Worm (Caenorhabditis elegans) whole organism, mixed stage, embryonic: ENCODE measurements around the gene twk-33.

Experiments used
- M03D4.4 ChIP-seq: sonication (generic microtip); optimal IDR thresholded peaks from 2 replicates; lab custom pipeline; 2017; ENCODE audit warnings: mild to moderate bottlenecking, missing genetic modification characterization, missing compliant biosample characterization
- bed-3 ChIP-seq: fragments of 200-800 bp; sonication (Bioruptor generic); optimal IDR thresholded peaks from 3 replicates; lab custom pipeline; 2018; ENCODE audit warnings: mild to moderate bottlenecking, missing genetic modification characterization, moderate library complexity, missing compliant biosample characterization
- blmp-1 ChIP-seq: fragments of 150-350 bp; optimal IDR thresholded peaks from 2 replicates; lab custom pipeline; 2014; ENCODE audit warnings: missing biosample characterization, missing genetic modification characterization
- ceh-39 ChIP-seq: fragments of 150-350 bp; optimal IDR thresholded peaks from 2 replicates; lab custom pipeline; 2014; ENCODE audit warnings: missing biosample characterization, missing genetic modification characterization
- ceh-43 ChIP-seq: fragments of 200-800 bp; sonication (Bioruptor generic); optimal IDR thresholded peaks from 2 replicates; lab custom pipeline; 2018; ENCODE audit warnings: mild to moderate bottlenecking, missing genetic modification characterization, moderate library complexity, missing compliant biosample characterization
- ceh-83 ChIP-seq: fragments of 200-800 bp; sonication (Bioruptor generic); optimal IDR thresholded peaks from 2 replicates; lab custom pipeline; 2018; ENCODE audit warnings: mild to moderate bottlenecking, missing genetic modification characterization, missing compliant biosample characterization
- cnd-1 ChIP-seq: fragments of 200-800 bp; sonication (Bioruptor generic); optimal IDR thresholded peaks from 2 replicates; lab custom pipeline; 2018; ENCODE audit warnings: mild to moderate bottlenecking, missing genetic modification characterization, missing compliant biosample characterization
- drap-1 ChIP-seq: fragments of 200-800 bp; sonication (Bioruptor generic); optimal IDR thresholded peaks from 3 replicates; lab custom pipeline; 2018; ENCODE audit warnings: mild to moderate bottlenecking, missing genetic modification characterization, missing compliant biosample characterization
- elt-1 ChIP-seq: sonication (generic microtip); optimal IDR thresholded peaks from 2 replicates; lab custom pipeline; 2017; ENCODE audit warnings: missing genetic modification characterization, mild to moderate bottlenecking, missing compliant biosample characterization, antibody characterized with exemption, moderate library complexity, borderline replicate concordance; ENCODE audit not compliant: insufficient read depth
- elt-3 ChIP-seq: fragments of 150-350 bp; optimal IDR thresholded peaks from 2 replicates; lab custom pipeline; 2014; ENCODE audit warnings: missing biosample characterization, missing genetic modification characterization
- flh-1 ChIP-seq: fragments of 200-800 bp; sonication (Bioruptor generic); optimal IDR thresholded peaks from 2 replicates; lab custom pipeline; 2018; ENCODE audit warnings: mild to moderate bottlenecking, missing genetic modification characterization, moderate library complexity, missing compliant biosample characterization
- ham-2 ChIP-seq: fragments of 200-800 bp; sonication (Bioruptor generic); optimal IDR thresholded peaks from 2 replicates; lab custom pipeline; 2018; ENCODE audit warnings: mild to moderate bottlenecking, missing genetic modification characterization, missing compliant biosample characterization
- lin-13 ChIP-seq: fragments of 150-350 bp; optimal IDR thresholded peaks from 2 replicates; lab custom pipeline; 2014; ENCODE audit warnings: missing biosample characterization, missing genetic modification characterization
- lin-32 ChIP-seq: fragments of 200-800 bp; sonication (Bioruptor generic); optimal IDR thresholded peaks from 2 replicates; lab custom pipeline; 2018; ENCODE audit warnings: mild to moderate bottlenecking, missing genetic modification characterization, missing compliant biosample characterization
- lsy-2 ChIP-seq: fragments of 150-350 bp; optimal IDR thresholded peaks from 2 replicates; lab custom pipeline; 2014; ENCODE audit warnings: missing biosample characterization, missing genetic modification characterization
- mab-5 ChIP-seq: fragments of 150-350 bp; optimal IDR thresholded peaks from 2 replicates; lab custom pipeline; 2014; ENCODE audit warnings: missing biosample characterization, missing genetic modification characterization
- mep-1 ChIP-seq: fragments of 150-350 bp; optimal IDR thresholded peaks from 2 replicates; lab custom pipeline; 2017; ENCODE audit warnings: missing biosample characterization, missing genetic modification reagents, missing genetic modification characterization, inconsistent platforms
- mls-2 ChIP-seq: sonication (generic microtip); optimal IDR thresholded peaks from 2 replicates; lab custom pipeline; 2016; ENCODE audit warnings: mild to moderate bottlenecking, missing genetic modification characterization, moderate library complexity, missing compliant biosample characterization
- nhr-12 ChIP-seq: fragments of 150-350 bp; optimal IDR thresholded peaks from 2 replicates; lab custom pipeline; 2014; ENCODE audit warnings: missing biosample characterization, missing genetic modification characterization
- nhr-237 ChIP-seq: fragments of 150-350 bp; optimal IDR thresholded peaks from 2 replicates; lab custom pipeline; 2014; ENCODE audit warnings: missing biosample characterization, missing genetic modification characterization
- nhr-28 ChIP-seq: fragments of 150-350 bp; optimal IDR thresholded peaks from 2 replicates; lab custom pipeline; 2014; ENCODE audit warnings: missing biosample characterization, missing genetic modification characterization
- nhr-76 ChIP-seq: sonication (generic microtip); optimal IDR thresholded peaks from 2 replicates; lab custom pipeline; 2017; ENCODE audit warnings: missing biosample characterization, missing genetic modification characterization
- pha-4 ChIP-seq: fragments of 150-350 bp; optimal IDR thresholded peaks from 2 replicates; lab custom pipeline; 2018; ENCODE audit warnings: missing biosample characterization, missing genetic modification reagents, missing genetic modification characterization
- snpc-4 ChIP-seq: fragments of 150-350 bp; optimal IDR thresholded peaks from 2 replicates; lab custom pipeline; 2014; ENCODE audit warnings: missing biosample characterization, missing genetic modification characterization
- sptf-1 ChIP-seq: sonication (generic microtip); optimal IDR thresholded peaks from 2 replicates; lab custom pipeline; 2017; ENCODE audit warnings: mild to moderate bottlenecking, missing genetic modification characterization, moderate library complexity, missing compliant biosample characterization
- tbx-8 ChIP-seq: fragments of 200-800 bp; sonication (Bioruptor generic); optimal IDR thresholded peaks from 2 replicates; lab custom pipeline; 2018; ENCODE audit warnings: mild to moderate bottlenecking, missing genetic modification characterization, moderate library complexity, missing compliant biosample characterization
- unc-120 ChIP-seq: sonication (generic microtip); optimal IDR thresholded peaks from 2 replicates; lab custom pipeline; 2017; ENCODE audit warnings: missing genetic modification characterization, missing compliant biosample characterization; ENCODE audit not compliant: poor library complexity, severe bottlenecking
- unc-39 ChIP-seq: fragments of 150-350 bp; optimal IDR thresholded peaks from 2 replicates; lab custom pipeline; 2014; ENCODE audit warnings: missing biosample characterization, missing genetic modification characterization
- unc-62 ChIP-seq: fragments of 150-350 bp; optimal IDR thresholded peaks from 2 replicates; lab custom pipeline; 2014; ENCODE audit warnings: missing biosample characterization, missing genetic modification reagents, missing genetic modification characterization
- zip-8 ChIP-seq: fragments of 150-350 bp; optimal IDR thresholded peaks from 2 replicates; lab custom pipeline; 2014; ENCODE audit warnings: missing biosample characterization, missing genetic modification characterization
- ztf-11 ChIP-seq: fragments of 150-350 bp; optimal IDR thresholded peaks from 2 replicates; lab custom pipeline; 2014; ENCODE audit warnings: missing biosample characterization, missing genetic modification characterization

Gene twk-33

DNA sequence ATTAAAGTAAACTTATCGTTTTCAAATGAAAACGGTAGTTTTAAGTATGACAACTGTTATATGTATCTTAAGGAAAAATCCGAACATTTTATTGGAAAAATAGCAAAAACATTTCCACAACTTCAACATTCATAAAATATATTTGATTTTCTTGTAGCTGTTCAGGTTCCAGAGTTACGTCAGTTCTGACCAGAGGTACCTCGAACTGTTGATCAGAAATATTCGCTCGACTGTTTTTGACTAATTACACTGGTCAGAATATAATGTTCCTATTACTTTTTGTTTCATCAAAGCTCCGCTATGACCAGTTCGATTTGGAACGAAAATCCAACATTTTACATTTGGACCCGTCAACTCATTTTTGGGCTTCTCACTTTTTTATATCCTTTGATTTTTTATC, 7.2 kb downstream of the twk-33 start, which contains the start of gene srh-31:
TSS of gene srh-31 (plus strand) at position 301 of the 400 bp plus-strand sequence.
- no peak for TF ChIP-seq ceh-39 (tag; lab: Kevin White, UChicago)
- TF ChIP-seq lin-13 (tag; lab: Kevin White, UChicago): no peak
- no peak for TF ChIP-seq ztf-11 (tag; lab: Kevin White, UChicago)
- TF ChIP-seq elt-1 (tag; lab: Kevin White, UChicago): no peak
- no peak for TF ChIP-seq tbx-8
- TF ChIP-seq pha-4 (tag; lab: Kevin White, UChicago): no peak
- TF ChIP-seq elt-3 (tag; lab: Kevin White, UChicago): no peak
- no peak for TF ChIP-seq lsy-2 (tag; lab: Kevin White, UChicago)
- TF ChIP-seq unc-62: no peak
- TF ChIP-seq nhr-12: no peak
- TF ChIP-seq snpc-4 (tag; lab: Kevin White, UChicago): no peak
- no peak for TF ChIP-seq M03D4.4 (tag; lab: Kevin White, UChicago)
- TF ChIP-seq sptf-1 (tag; lab: Kevin White, UChicago): no peak
- no peak for TF ChIP-seq drap-1 (GFP tag; lab: Kevin White, UChicago)
- TF ChIP-seq unc-120 (tag; lab: Kevin White, UChicago): no peak
- no peak for TF ChIP-seq unc-39 (tag; lab: Kevin White, UChicago)
- no peak for TF ChIP-seq ceh-43 (GFP tag; lab: Kevin White, UChicago)
- no peak for TF ChIP-seq mab-5 (tag; lab: Kevin White, UChicago)
- no peak for TF ChIP-seq ceh-83 (GFP tag; lab: Kevin White, UChicago)
- TF ChIP-seq nhr-76 (tag; lab: Kevin White, UChicago): no peak
- TF ChIP-seq, all 35 proteins: peak for 0

DNA sequence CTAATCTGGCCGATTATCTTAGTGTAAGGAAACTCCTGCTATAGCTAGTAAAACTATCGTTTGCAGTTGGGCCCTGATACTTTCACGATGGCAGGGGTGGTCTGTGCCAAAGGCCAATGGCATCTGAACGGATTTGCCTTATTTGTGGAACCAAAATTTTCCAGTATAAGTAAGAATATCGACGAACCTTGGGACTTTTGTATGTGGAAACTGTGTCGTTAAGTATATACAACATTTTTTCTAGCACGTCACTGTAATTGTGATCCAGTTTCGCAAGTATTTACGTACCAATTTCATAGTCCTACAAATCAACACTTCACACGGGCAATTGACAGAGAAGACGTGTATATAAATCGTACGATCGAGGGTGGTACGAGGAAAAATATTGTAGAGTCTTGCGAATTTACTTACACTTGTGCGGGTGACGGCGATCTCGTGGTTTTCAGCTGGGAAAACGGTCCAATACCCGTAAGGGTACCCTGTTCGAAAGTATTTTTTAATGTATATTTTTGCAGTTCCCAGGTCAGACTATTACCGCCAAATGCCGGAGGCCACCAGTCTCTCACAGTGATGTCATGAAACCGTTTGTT, 7.9 kb downstream of the twk-33 start:
- TF ChIP-seq snpc-4 (tag; lab: Kevin White, UChicago) (no peak), ceh-83 (GFP tag; lab: Kevin White, UChicago) (no peak), unc-62 (no peak), unc-39 (tag; lab: Kevin White, UChicago) (no peak), flh-1 (GFP tag; lab: Kevin White, UChicago) (no peak), bed-3 (GFP tag; lab: Kevin White, UChicago) (no peak), ceh-39 (tag; lab: Kevin White, UChicago) (no peak), ham-2 (no peak), ztf-11 (tag; lab: Kevin White, UChicago) (no peak), zip-8 (tag; lab: Kevin White, UChicago) (no peak), drap-1 (GFP tag; lab: Kevin White, UChicago) (no peak), mls-2 (tag; lab: Kevin White, UChicago) (no peak), pha-4 (tag; lab: Kevin White, UChicago) (no peak), nhr-237 (tag; lab: Kevin White, UChicago) (no peak), unc-120 (tag; lab: Kevin White, UChicago) (no peak), elt-1 (tag; lab: Kevin White, UChicago) (no peak), elt-3 (tag; lab: Kevin White, UChicago) (no peak), sptf-1 (tag; lab: Kevin White, UChicago) (no peak), mep-1 (tag; lab: Kevin White, UChicago) (no peak)

DNA sequence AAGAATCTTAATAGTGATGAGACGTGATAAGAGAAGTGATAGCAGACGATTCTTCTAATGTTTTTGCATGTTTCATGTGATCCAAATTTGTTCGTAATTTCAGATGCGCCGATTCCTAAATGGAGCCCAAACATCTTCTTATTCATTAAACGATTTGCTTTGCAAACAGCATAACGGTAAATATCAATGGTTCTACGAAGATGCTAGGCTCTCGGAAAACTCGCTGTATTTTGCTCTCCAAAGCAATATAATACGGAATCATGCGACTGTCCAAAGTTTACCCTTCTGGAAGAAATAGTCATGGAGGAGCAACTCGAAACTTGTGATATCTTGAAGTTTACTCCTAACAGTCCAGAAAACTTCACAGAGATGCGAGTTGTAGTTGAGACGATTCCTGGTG, 8.4 kb downstream of the twk-33 start, which contains the start of gene W06D12.6:
TSS of gene W06D12.6 (plus strand) at position 301 of the 400 bp plus-strand sequence.
- TF ChIP-seq ceh-39 (tag; lab: Kevin White, UChicago) (no peak), elt-1 (tag; lab: Kevin White, UChicago) (no peak), cnd-1 (tag; lab: Kevin White, UChicago) (no peak), blmp-1 (tag; lab: Kevin White, UChicago) (no peak), M03D4.4 (tag; lab: Kevin White, UChicago) (no peak), nhr-28 (tag; lab: Kevin White, UChicago) (no peak), flh-1 (GFP tag; lab: Kevin White, UChicago) (no peak), lsy-2 (tag; lab: Kevin White, UChicago) (no peak), ceh-43 (GFP tag; lab: Kevin White, UChicago) (no peak), unc-39 (tag; lab: Kevin White, UChicago) (no peak), lin-32 (no peak), tbx-8 (no peak), snpc-4 (tag; lab: Kevin White, UChicago) (no peak), mab-5 (tag; lab: Kevin White, UChicago) (no peak), sptf-1 (tag; lab: Kevin White, UChicago) (no peak), bed-3 (GFP tag; lab: Kevin White, UChicago) (no peak), drap-1 (GFP tag; lab: Kevin White, UChicago) (no peak)
